Worm (Caenorhabditis elegans): Measurements from ENCODE around the gene skat-1.

DNA sequence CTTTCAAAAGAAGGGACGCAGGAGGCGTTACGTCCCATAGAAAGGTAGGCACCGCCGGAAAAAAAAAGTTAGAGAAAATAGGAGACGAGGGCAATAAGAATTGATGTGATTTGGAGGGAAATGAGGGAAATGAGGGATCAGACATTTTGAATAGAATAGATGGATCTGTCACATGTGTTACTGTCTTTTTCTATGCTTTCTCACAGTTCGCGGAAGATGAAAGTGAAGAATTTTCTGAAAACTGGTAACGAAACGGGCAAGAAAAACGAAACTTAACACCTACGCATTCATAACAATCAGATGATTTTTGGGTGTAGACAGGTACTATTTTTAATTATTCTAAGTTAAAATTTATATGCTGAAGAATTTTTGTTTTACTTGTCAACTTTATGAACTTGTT lies 41.1 kb upstream of the skat-1 start, which contains the start of gene R107.9:
- TF ChIP-seq him-1 (tag; optimal IDR thresholded peaks at IDR 0.05) (no peak), W03F9.2 (tag; optimal IDR thresholded peaks at IDR 0.05) (no peak), dao-5 (tag; optimal IDR thresholded peaks at IDR 0.05) (no peak)
